Worm (Caenorhabditis elegans): ENCODE results near the gene T14G8.2.
A peak's percentile ranks its signal among the peaks of the same experiment; 100 is the strongest.

The T14G8.2 gene

DNA sequence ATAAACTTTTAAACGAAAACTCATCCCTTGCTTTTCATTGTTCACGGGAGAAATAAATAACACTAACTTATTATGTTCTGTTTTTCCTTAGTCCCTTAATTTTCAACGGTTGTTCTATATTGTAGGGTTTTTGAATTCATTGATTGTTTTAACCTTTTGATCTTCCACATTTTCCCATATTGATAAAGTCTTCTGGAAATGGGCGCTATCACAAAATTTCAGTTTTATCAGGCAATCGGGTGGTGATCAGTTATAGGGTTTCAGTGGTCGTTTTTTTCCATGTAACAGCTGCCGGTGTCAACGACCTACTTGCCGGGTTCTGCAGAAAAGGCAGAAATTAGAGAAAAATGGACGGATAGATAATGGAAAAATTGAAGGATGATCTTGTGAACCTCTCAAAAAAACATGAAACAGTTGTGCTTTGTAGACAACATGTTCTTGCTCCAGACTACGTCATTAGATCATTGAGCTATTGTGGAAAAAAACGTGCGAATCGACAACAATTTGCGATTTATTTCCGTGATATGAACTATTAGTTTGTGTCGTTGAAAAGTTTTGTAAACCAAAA, 12.1 kb downstream of the T14G8.2 start:
- TF ChIP-seq lim-6 (tag; optimal IDR thresholded peaks at IDR 0.05): no peak
- no peak for TF ChIP-seq ama-1 (optimal IDR thresholded peaks at IDR 0.05)
- TF ChIP-seq hlh-13 (GFP tag; optimal IDR thresholded peaks at IDR 0.05): no peak
- no peak for TF ChIP-seq elt-4 (tag; optimal IDR thresholded peaks at IDR 0.05)
- no peak for TF ChIP-seq hlh-30 (tag; optimal IDR thresholded peaks at IDR 0.05; ENCODE audit: insufficient read depth)
- no peak for TF ChIP-seq gmeb-2 (tag; optimal IDR thresholded peaks at IDR 0.05)
- TF ChIP-seq K09A11.1 (tag; optimal IDR thresholded peaks at IDR 0.05; ENCODE audit: insufficient read depth): no peak
- TF ChIP-seq unc-3 (GFP tag; conservative IDR thresholded peaks at IDR 0.05): no peak
- TF ChIP-seq unc-3 (tag; optimal IDR thresholded peaks at IDR 0.05): no peak
- TF ChIP-seq eyg-1 (tag; optimal IDR thresholded peaks at IDR 0.05): no peak
- no peak for TF ChIP-seq ztf-16 (tag; optimal IDR thresholded peaks at IDR 0.05)
- no peak for TF ChIP-seq pha-4 (tag; optimal IDR thresholded peaks at IDR 0.05)
- TF ChIP-seq ceh-22 (tag; optimal IDR thresholded peaks at IDR 0.05): no peak
- TF ChIP-seq pag-3 (tag; optimal IDR thresholded peaks at IDR 0.05; ENCODE audit: borderline replicate concordance): no peak
- TF ChIP-seq ceh-9 (tag; optimal IDR thresholded peaks at IDR 0.05): no peak

DNA sequence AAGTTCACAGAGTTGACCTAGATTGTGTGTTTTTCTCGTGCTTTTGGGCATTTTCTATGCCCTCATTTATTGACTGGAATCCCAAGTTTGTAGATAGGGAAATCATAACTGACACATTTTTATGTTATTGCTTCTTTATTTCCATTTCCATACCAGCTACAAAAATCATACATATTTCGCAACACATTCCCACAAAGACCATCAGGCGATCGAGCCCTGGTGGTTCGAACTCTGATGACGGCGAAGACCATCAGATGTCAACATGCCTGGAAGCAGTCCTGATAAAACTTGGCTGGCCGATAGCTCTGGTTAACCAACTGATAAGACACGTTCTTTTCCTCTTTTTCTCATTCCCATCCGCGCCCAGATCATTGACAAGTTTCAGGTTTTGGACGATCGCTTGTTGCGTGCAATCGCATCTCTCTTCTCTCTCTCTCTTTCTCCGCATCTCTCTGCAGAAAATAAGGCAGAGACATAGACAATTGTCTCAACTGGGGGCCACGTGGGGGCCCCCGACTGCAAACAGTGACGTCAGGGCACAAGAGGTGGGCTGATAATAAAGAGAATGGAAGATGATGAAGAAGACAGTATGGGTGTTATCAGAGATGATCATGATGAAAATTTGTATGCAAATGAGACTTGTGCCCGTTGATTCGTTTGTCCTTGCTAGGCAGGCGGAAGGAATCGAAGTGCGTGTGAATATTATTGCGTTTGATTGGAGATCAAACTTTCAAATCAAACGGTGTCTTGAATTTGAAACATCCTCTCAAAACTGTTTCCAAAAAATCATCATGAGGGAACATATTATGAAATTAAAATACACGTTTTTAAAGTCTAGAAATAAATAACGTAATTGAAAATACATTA, 14.5 kb downstream of the T14G8.2 start:
- TF ChIP-seq ceh-24 (tag; optimal IDR thresholded peaks at IDR 0.05): no peak
- no peak for TF ChIP-seq pha-2 (tag; optimal IDR thresholded peaks at IDR 0.05)
- no peak for TF ChIP-seq ceh-45 (GFP tag; IDR thresholded peaks at IDR 0.05)
- peak; percentile 80 for TF ChIP-seq dve-1 (tag; optimal IDR thresholded peaks at IDR 0.05)
- TF ChIP-seq ets-4 (tag; optimal IDR thresholded peaks at IDR 0.05): peak; percentile 41
- TF ChIP-seq hlh-13 (GFP tag; optimal IDR thresholded peaks at IDR 0.05): no peak
- peak; percentile 18 for TF ChIP-seq F13H6.1 (tag; optimal IDR thresholded peaks at IDR 0.05)
- TF ChIP-seq C08G9.2 (tag; optimal IDR thresholded peaks at IDR 0.05): no peak
- TF ChIP-seq fax-1 (tag; optimal IDR thresholded peaks at IDR 0.05): no peak
- no peak for TF ChIP-seq fkh-6 (tag; optimal IDR thresholded peaks at IDR 0.05)
- TF ChIP-seq tbx-2 (tag; optimal IDR thresholded peaks at IDR 0.05): peak; percentile 60
- no peak for TF ChIP-seq odd-2 (tag; optimal IDR thresholded peaks at IDR 0.05)
- TF ChIP-seq hlh-30 (tag; optimal IDR thresholded peaks at IDR 0.05; ENCODE audit: insufficient read depth): peak; percentile 44
- peak; percentile 78 for TF ChIP-seq ceh-18 (tag; optimal IDR thresholded peaks at IDR 0.05)
- peak; percentile 1 for TF ChIP-seq rnt-1 (tag; optimal IDR thresholded peaks at IDR 0.05)
- no peak for TF ChIP-seq nhr-232 (tag; optimal IDR thresholded peaks at IDR 0.05)
- TF ChIP-seq ama-1 (optimal IDR thresholded peaks at IDR 0.05): no peak
- TF ChIP-seq nfya-1 (tag; optimal IDR thresholded peaks at IDR 0.05): peak; percentile 37
- no peak for TF ChIP-seq pat-9 (tag; optimal IDR thresholded peaks at IDR 0.05)
- no peak for TF ChIP-seq ceh-34 (tag; optimal IDR thresholded peaks at IDR 0.05)
- TF ChIP-seq elt-2 (tag; optimal IDR thresholded peaks at IDR 0.05): peak; percentile 97
- TF ChIP-seq ref-2 (tag; optimal IDR thresholded peaks at IDR 0.05): no peak
- TF ChIP-seq pqm-1 (tag; optimal IDR thresholded peaks at IDR 0.05): peak; percentile 89
- no peak for TF ChIP-seq K02D7.2 (tag; optimal IDR thresholded peaks at IDR 0.05)
- TF ChIP-seq unc-55 (GFP tag; optimal IDR thresholded peaks at IDR 0.05): peak; percentile 56
- TF ChIP-seq mec-3 (tag; optimal IDR thresholded peaks at IDR 0.05; ENCODE audit: borderline replicate concordance): no peak
- TF ChIP-seq ztf-16 (tag; optimal IDR thresholded peaks at IDR 0.05): no peak
